Fruit fly (Drosophila melanogaster) Kc167 (cell line): Measurements from ENCODE around the gene CG31041.

Experiments
- h ChIP-seq: fragments of >200 bp; optimal IDR thresholded peaks from 3 replicates; lab custom pipeline; 2018; ENCODE audit warnings: missing external identifiers
- psq ChIP-seq: fragments of >200 bp; optimal IDR thresholded peaks from 2 replicates; lab custom pipeline; 2017; ENCODE audit warnings: missing external identifiers

DNA sequence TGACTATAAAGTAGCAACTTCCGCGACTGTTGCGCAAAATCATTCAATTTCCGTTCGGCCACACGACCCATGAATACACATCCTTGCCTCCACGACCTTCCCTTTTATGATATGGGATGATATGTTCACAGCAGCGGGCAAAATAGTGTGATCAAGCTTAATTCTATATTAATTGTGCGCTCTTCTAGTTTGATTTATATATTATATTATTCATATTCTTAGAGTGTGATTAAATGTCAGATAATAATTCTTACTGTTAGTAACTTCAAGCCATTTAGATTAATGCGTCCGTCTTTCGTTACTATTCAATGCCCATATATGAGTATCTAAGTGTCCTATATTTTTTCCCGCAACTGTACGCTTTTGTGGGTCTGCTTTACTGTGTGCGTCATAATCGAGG is 9.3 kb downstream of the CG31041 start:
- TF ChIP-seq psq (lab: Kevin White, UChicago) (no peak), h (no peak)
